Fruit fly (Drosophila melanogaster): ENCODE measurements around the gene cib.

- TF ChIP-seq CG8159 (tag; optimal IDR thresholded peaks at IDR 0.05) = no peak
- TF ChIP-seq CG4496 (GFP tag; IDR thresholded peaks at IDR 0.05) = no peak
Measured at dm6 chrX:4108612-4109173, 2.8 kb downstream of the cib start.
